Worm (Caenorhabditis elegans) whole organism, young adult: Measurements from ENCODE around the gene srbc-56.

Experiments
- F49E8.2 ChIP-seq: sonication (generic microtip); optimal IDR thresholded peaks from 3 replicates; lab custom pipeline; 2017; ENCODE audit warnings: missing genetic modification characterization, mild to moderate bottlenecking, missing compliant biosample characterization, antibody characterized with exemption, moderate library complexity; ENCODE audit not compliant: insufficient read depth
- cebp-1 ChIP-seq, 2 experiments: fragments of 200-800 bp in 1 of 2; sonication (Bioruptor generic) in 1 of 2; sonication (generic microtip) in 1 of 2; IDR thresholded peaks in 1 of 2; optimal IDR thresholded peaks in 1 of 2; 2 replicates each; pipeline versions ENCODE4 v1.3.6 to Lab custom; 2017 to 2022; ENCODE audit warnings: missing compliant biosample characterization in 2 of 2, missing genetic modification characterization in 2 of 2, mild to moderate bottlenecking in 1 of 2, missing genetic modification reagents in 1 of 2, moderate library complexity in 1 of 2
- let-607 ChIP-seq, 2 experiments: fragments of 200-800 bp in 1 of 2; sonication (Bioruptor generic) in 1 of 2; sonication (generic microtip) in 1 of 2; optimal IDR thresholded peaks; 2 replicates each; lab custom pipeline; 2016 to 2018; ENCODE audit warnings: mild to moderate bottlenecking in 2 of 2, missing compliant biosample characterization in 2 of 2, missing genetic modification characterization in 2 of 2, moderate library complexity in 2 of 2, missing genotype in 1 of 2
- nhr-80 ChIP-seq: sonication (generic microtip); optimal IDR thresholded peaks from 2 replicates; lab custom pipeline; 2016; ENCODE audit warnings: missing genetic modification characterization, missing compliant biosample characterization
- pha-4 ChIP-seq: fragments of 150-350 bp; sonication (generic microtip); optimal IDR thresholded peaks from 2 replicates; lab custom pipeline; 2014; ENCODE audit warnings: missing biosample characterization, missing genetic modification reagents, missing genetic modification characterization
- unc-130 ChIP-seq: sonication (generic microtip); optimal IDR thresholded peaks from 2 replicates; lab custom pipeline; 2016; ENCODE audit warnings: missing genetic modification reagents, missing genetic modification characterization, missing compliant biosample characterization

DNA sequence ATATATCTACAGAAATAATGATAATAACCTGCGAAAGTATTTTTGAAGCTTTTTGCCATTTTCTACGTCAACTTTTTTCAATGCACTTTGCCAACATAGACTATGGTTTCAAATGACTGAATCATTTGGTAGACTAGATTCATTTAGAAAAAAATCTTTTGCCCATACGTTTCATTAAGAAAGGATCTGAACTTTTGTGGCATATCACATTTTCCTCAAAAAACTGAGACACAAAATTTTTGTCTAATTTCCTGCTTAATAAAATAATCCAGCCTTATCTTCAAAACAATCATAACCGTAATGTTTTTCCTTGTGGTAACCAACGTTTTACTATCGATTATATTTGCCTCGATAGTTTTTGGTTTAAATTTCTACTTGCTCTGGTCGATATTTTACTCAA lies 5.4 kb downstream of the srbc-56 start, which contains the start of gene srbc-51:
- TF ChIP-seq unc-130 (GFP tag; lab: Kevin White, UChicago) (no peak), cebp-1 (GFP tag; IDR thresholded peaks at IDR 0.05; lab: Robert Waterston, UW) (no peak), cebp-1 (tag; optimal IDR thresholded peaks at IDR 0.05; lab: Kevin White, UChicago) (no peak), pha-4 (tag; lab: Kevin White, UChicago) (no peak), nhr-80 (tag; lab: Kevin White, UChicago) (no peak), F49E8.2 (tag; lab: Kevin White, UChicago) (no peak), let-607 (tag; optimal IDR thresholded peaks at IDR 0.05; lab: Kevin White, UChicago) (no peak)
